Worm (Caenorhabditis elegans): ENCODE data around the gene mrp-3.

ce11 chrX:15902835-15903234 is 36.3 kb downstream of the mrp-3 start:
- TF ChIP-seq lin-13 (GFP tag; optimal IDR thresholded peaks at IDR 0.05) (no peak), nhr-23 (tag; optimal IDR thresholded peaks at IDR 0.05) (no peak), aly-2 (tag; optimal IDR thresholded peaks at IDR 0.05) (no peak), lin-11 (tag; optimal IDR thresholded peaks at IDR 0.05) (no peak), ztf-11 (tag; optimal IDR thresholded peaks at IDR 0.05) (no peak), sma-9 (GFP tag; optimal IDR thresholded peaks at IDR 0.05) (no peak), sma-9 (tag; optimal IDR thresholded peaks at IDR 0.05) (no peak), nhr-237 (tag; optimal IDR thresholded peaks at IDR 0.05) (no peak), nhr-25 (tag; optimal IDR thresholded peaks at IDR 0.05) (no peak), lsy-2 (tag; optimal IDR thresholded peaks at IDR 0.05) (no peak), unc-62 (GFP tag; optimal IDR thresholded peaks at IDR 0.05) (no peak), sma-3 (GFP tag; optimal IDR thresholded peaks at IDR 0.05) (no peak), ama-1 (optimal IDR thresholded peaks at IDR 0.05) (no peak)
